Worm (Caenorhabditis elegans) whole organism, L2 larva: ENCODE results near the gene smgl-2.

Source experiments
- R02D3.7 ChIP-seq: fragments of 150-350 bp; optimal IDR thresholded peaks from 2 replicates; lab custom pipeline; 2014; ENCODE audit warnings: missing biosample characterization, missing genetic modification characterization
- ZK546.5 ChIP-seq: sonication (generic microtip); optimal IDR thresholded peaks from 2 replicates; lab custom pipeline; 2017; ENCODE audit warnings: missing biosample characterization, missing genetic modification characterization
- ama-1 ChIP-seq: fragments of 150-350 bp; optimal IDR thresholded peaks from 2 replicates; lab custom pipeline; 2018; ENCODE audit warnings: inconsistent platforms
- dmd-4 ChIP-seq: sonication (generic microtip); optimal IDR thresholded peaks from 2 replicates; lab custom pipeline; 2017; ENCODE audit warnings: missing biosample characterization, missing genetic modification characterization
- elt-3 ChIP-seq: sonication (generic microtip); optimal IDR thresholded peaks from 2 replicates; lab custom pipeline; 2017; ENCODE audit warnings: missing biosample characterization, missing genetic modification characterization
- nhr-10 ChIP-seq: sonication (generic microtip); optimal IDR thresholded peaks from 2 replicates; lab custom pipeline; 2017; ENCODE audit warnings: missing biosample characterization, missing genetic modification characterization
- nhr-11 ChIP-seq: fragments of 150-350 bp; optimal IDR thresholded peaks from 2 replicates; lab custom pipeline; 2014; ENCODE audit warnings: missing biosample characterization, missing genetic modification characterization
- nhr-21 ChIP-seq: fragments of 150-350 bp; optimal IDR thresholded peaks from 2 replicates; lab custom pipeline; 2014; ENCODE audit warnings: missing biosample characterization, missing genetic modification characterization
- nhr-237 ChIP-seq: fragments of 150-350 bp; optimal IDR thresholded peaks from 2 replicates; lab custom pipeline; 2014; ENCODE audit warnings: missing biosample characterization, missing genetic modification characterization
- snpc-4 ChIP-seq: fragments of 150-350 bp; optimal IDR thresholded peaks from 2 replicates; lab custom pipeline; 2014; ENCODE audit warnings: missing biosample characterization, missing genetic modification characterization
- unc-39 ChIP-seq: fragments of 150-350 bp; optimal IDR thresholded peaks from 2 replicates; lab custom pipeline; 2014; ENCODE audit warnings: missing biosample characterization, missing genetic modification characterization
- unc-62 ChIP-seq: fragments of 150-350 bp; optimal IDR thresholded peaks from 2 replicates; lab custom pipeline; 2014; ENCODE audit warnings: missing biosample characterization, missing genetic modification reagents, missing genetic modification characterization

ce11 chrIV:3681763-3682162, 44.2 kb upstream of the smgl-2 start:
- TF ChIP-seq snpc-4 (tag; lab: Kevin White, UChicago), result no peak
- TF ChIP-seq nhr-11 (tag; lab: Kevin White, UChicago), result no peak
- no peak for TF ChIP-seq nhr-237 (tag; lab: Kevin White, UChicago)
- no peak for TF ChIP-seq dmd-4 (tag; lab: Kevin White, UChicago)
- TF ChIP-seq ama-1 (lab: Kevin White, UChicago), result no peak
- no peak for TF ChIP-seq elt-3
- no peak for TF ChIP-seq nhr-21 (tag; lab: Kevin White, UChicago)
- TF ChIP-seq unc-62, result no peak
- no peak for TF ChIP-seq ZK546.5
- TF ChIP-seq unc-39, result no peak
- no peak for TF ChIP-seq R02D3.7
- TF ChIP-seq nhr-10 (tag; lab: Kevin White, UChicago), result no peak
